Fruit fly (Drosophila melanogaster) whole organism, embryonic: ENCODE measurements around the gene CG9328.
A peak's percentile ranks its signal among the peaks of the same experiment; 100 is the strongest.

Experiments used
- Adf1 ChIP-seq: fragments of 200-800 bp; sonication (Bioruptor generic); IDR thresholded peaks from 2 replicates; pipeline ENCODE4 v1.3.6; 2022; ENCODE audit warnings: missing biosample characterization, missing genetic modification characterization
- B-H2 ChIP-seq: fragments of 200-800 bp; sonication (Bioruptor generic); optimal IDR thresholded peaks from 2 replicates; lab custom pipeline; 2018; ENCODE audit warnings: missing biosample characterization, mild to moderate bottlenecking, missing genetic modification characterization
- CG11504 ChIP-seq: fragments of 200-800 bp; sonication (Bioruptor generic); optimal IDR thresholded peaks from 3 replicates; lab custom pipeline; 2019; ENCODE audit warnings: missing biosample characterization, mild to moderate bottlenecking, missing genetic modification characterization, moderate library complexity
- CG12236 ChIP-seq: fragments of 200-800 bp; sonication (Bioruptor generic); optimal IDR thresholded peaks from 2 replicates; lab custom pipeline; 2016; ENCODE audit warnings: missing biosample characterization, missing genetic modification characterization
- CG14710 ChIP-seq: fragments of 200-800 bp; sonication (Bioruptor generic); optimal IDR thresholded peaks from 3 replicates; lab custom pipeline; 2019; ENCODE audit warnings: missing biosample characterization, mild to moderate bottlenecking, missing genetic modification characterization, moderate library complexity
- CG17359 ChIP-seq: fragments of 200-800 bp; sonication (Bioruptor generic); optimal IDR thresholded peaks from 3 replicates; lab custom pipeline; 2018; ENCODE audit warnings: missing biosample characterization, mild to moderate bottlenecking, missing genetic modification characterization, moderate library complexity
- CG17568 ChIP-seq: fragments of 200-800 bp; sonication (Bioruptor generic); optimal IDR thresholded peaks from 2 replicates; lab custom pipeline; 2018; ENCODE audit warnings: missing biosample characterization, mild to moderate bottlenecking, missing genetic modification characterization, moderate library complexity
- CG17612 ChIP-seq: fragments of 200-800 bp; sonication (Bioruptor generic); IDR thresholded peaks from 2 replicates; pipeline ENCODE4 v1.3.6; 2022; ENCODE audit warnings: missing biosample characterization, missing genetic modification characterization
- CG2712 ChIP-seq: fragments of 200-800 bp; optimal IDR thresholded peaks from 3 replicates; lab custom pipeline; 2019; ENCODE audit warnings: missing biosample characterization, mild to moderate bottlenecking, missing genetic modification characterization, moderate library complexity
- CG30431 ChIP-seq: fragments of 200-800 bp; sonication (Bioruptor generic); optimal IDR thresholded peaks from 2 replicates; lab custom pipeline; 2017; ENCODE audit warnings: missing biosample characterization, missing genetic modification characterization
- CG32532 ChIP-seq: fragments of 200-800 bp; sonication (Bioruptor generic); IDR thresholded peaks from 2 replicates; pipeline ENCODE4 v1.3.6; 2022; ENCODE audit warnings: missing biosample characterization, missing genetic modification characterization
- CG34422 ChIP-seq: fragments of 200-800 bp; sonication (Bioruptor generic); IDR thresholded peaks from 3 replicates; pipeline ENCODE4 v1.3.6; 2022; ENCODE audit warnings: missing biosample characterization, missing genetic modification characterization
- CG4424 ChIP-seq: fragments of 200-800 bp; sonication (Bioruptor generic); optimal IDR thresholded peaks from 3 replicates; lab custom pipeline; 2016; ENCODE audit warnings: missing biosample characterization, missing genetic modification characterization
- CG8089 ChIP-seq: fragments of 200-800 bp; sonication (Bioruptor generic); optimal IDR thresholded peaks from 3 replicates; lab custom pipeline; 2016; ENCODE audit warnings: missing biosample characterization, missing genetic modification characterization
- CG8290 ChIP-seq, 3 experiments: fragments of 200-800 bp; sonication (Bioruptor generic); optimal IDR thresholded peaks; 2 replicates each; lab custom pipeline; 2016 to 2019; ENCODE audit warnings: missing biosample characterization in 3 of 3, missing genetic modification characterization in 3 of 3, mild to moderate bottlenecking in 2 of 3, moderate library complexity in 1 of 3
- CG9609 ChIP-seq: fragments of 200-800 bp; sonication (Bioruptor generic); optimal IDR thresholded peaks from 3 replicates; lab custom pipeline; 2016; ENCODE audit warnings: missing biosample characterization, missing genetic modification characterization
- Chrac-16 ChIP-seq: fragments of 200-800 bp; sonication (Bioruptor generic); optimal IDR thresholded peaks from 3 replicates; lab custom pipeline; 2016; ENCODE audit warnings: missing biosample characterization, missing genetic modification characterization
- Dip2 ChIP-seq: fragments of 200-800 bp; sonication (Bioruptor generic); IDR thresholded peaks from 2 replicates; pipeline ENCODE4 v1.3.6; 2022; ENCODE audit warnings: missing biosample characterization, missing genetic modification characterization
- Ets97D ChIP-seq: fragments of 200-800 bp; sonication (Bioruptor generic); optimal IDR thresholded peaks from 3 replicates; lab custom pipeline; 2016; ENCODE audit warnings: missing biosample characterization, missing genetic modification characterization
- HLHmδ ChIP-seq: fragments of 200-800 bp; sonication (Bioruptor generic); optimal IDR thresholded peaks from 2 replicates; lab custom pipeline; 2018; ENCODE audit warnings: missing biosample characterization, mild to moderate bottlenecking, missing genetic modification characterization, moderate library complexity
- Nf-YC ChIP-seq: fragments of 200-800 bp; optimal IDR thresholded peaks from 3 replicates; lab custom pipeline; 2019; ENCODE audit warnings: missing biosample characterization, mild to moderate bottlenecking, missing genetic modification characterization, moderate library complexity
- Rfx ChIP-seq: fragments of 200-800 bp; sonication (Bioruptor generic); IDR thresholded peaks from 2 replicates; pipeline ENCODE4 v1.3.6; 2022; ENCODE audit warnings: missing biosample characterization, missing genetic modification characterization
- Ssrp ChIP-seq: fragments of 200-800 bp; sonication (Bioruptor generic); optimal IDR thresholded peaks from 2 replicates; lab custom pipeline; 2018; ENCODE audit warnings: missing biosample characterization, mild to moderate bottlenecking, missing genetic modification characterization, moderate library complexity
- Trl ChIP-seq, 3 experiments: fragments of >200 bp in 2 of 3; fragments of 200-800 bp in 1 of 3; sonication (Bioruptor generic) in 1 of 3; optimal IDR thresholded peaks; 2 replicates in 1 of 3; 3 replicates in 2 of 3; lab custom pipeline; 2016 to 2017; ENCODE audit warnings: missing biosample characterization in 1 of 3, missing genetic modification characterization in 1 of 3
- Usf ChIP-seq: fragments of 200-800 bp; sonication (Bioruptor generic); optimal IDR thresholded peaks from 2 replicates; lab custom pipeline; 2017; ENCODE audit warnings: missing genotype, missing biosample characterization, missing genetic modification characterization
- ab ChIP-seq: fragments of 200-800 bp; sonication (Bioruptor generic); optimal IDR thresholded peaks from 2 replicates; lab custom pipeline; 2016; ENCODE audit warnings: missing biosample characterization, missing genetic modification characterization
- bab2 ChIP-seq: fragments of 200-800 bp; sonication (Bioruptor generic); optimal IDR thresholded peaks from 2 replicates; lab custom pipeline; 2016; ENCODE audit warnings: missing biosample characterization, missing genetic modification characterization
- cg ChIP-seq: fragments of 200-800 bp; sonication (Bioruptor generic); optimal IDR thresholded peaks from 3 replicates; lab custom pipeline; 2019; ENCODE audit warnings: missing biosample characterization, mild to moderate bottlenecking, missing genetic modification characterization, moderate library complexity
- cwo ChIP-seq: fragments of 200-800 bp; sonication (Bioruptor generic); optimal IDR thresholded peaks from 3 replicates; lab custom pipeline; 2017; ENCODE audit warnings: missing biosample characterization, missing genetic modification characterization, mild to moderate bottlenecking, moderate library complexity, missing genetic modification reagents
- dati ChIP-seq: fragments of 200-800 bp; sonication (Bioruptor generic); IDR thresholded peaks from 2 replicates; pipeline ENCODE4 v1.3.6; 2022; ENCODE audit warnings: missing biosample characterization, missing genetic modification characterization
- dysf ChIP-seq: fragments of 200-800 bp; sonication (Bioruptor generic); IDR thresholded peaks from 3 replicates; pipeline ENCODE4 v1.3.6; 2022; ENCODE audit warnings: missing biosample characterization, missing genetic modification characterization
- ems ChIP-seq: fragments of 200-800 bp; sonication (Bioruptor generic); optimal IDR thresholded peaks from 3 replicates; lab custom pipeline; 2016; ENCODE audit warnings: missing biosample characterization, missing genetic modification characterization
- gce ChIP-seq: fragments of 200-800 bp; sonication (Bioruptor generic); IDR thresholded peaks from 3 replicates; pipeline ENCODE4 v1.3.6; 2022; ENCODE audit warnings: missing biosample characterization, missing genetic modification characterization
- ind ChIP-seq: fragments of 200-800 bp; sonication (Bioruptor generic); optimal IDR thresholded peaks from 3 replicates; lab custom pipeline; 2016; ENCODE audit warnings: missing biosample characterization, missing genetic modification characterization
- kah ChIP-seq: fragments of 200-800 bp; sonication (Bioruptor generic); optimal IDR thresholded peaks from 2 replicates; lab custom pipeline; 2018; ENCODE audit warnings: missing biosample characterization, mild to moderate bottlenecking, missing genetic modification characterization
- nau ChIP-seq: fragments of 200-800 bp; sonication (Bioruptor generic); optimal IDR thresholded peaks from 3 replicates; lab custom pipeline; 2017; ENCODE audit warnings: missing biosample characterization, mild to moderate bottlenecking, missing genetic modification characterization, missing genetic modification reagents
- otp ChIP-seq: fragments of 200-800 bp; sonication (Bioruptor generic); IDR thresholded peaks from 3 replicates; pipeline ENCODE4, ENCODE4 v1.3.6; 2022; ENCODE audit warnings: missing biosample characterization, missing genetic modification characterization
- peb ChIP-seq: fragments of 200-800 bp; sonication (Bioruptor generic); IDR thresholded peaks from 2 replicates; pipeline ENCODE4 v1.3.6; 2022; ENCODE audit warnings: missing biosample characterization, missing genetic modification characterization
- pho ChIP-seq: fragments of 200-800 bp; sonication (Bioruptor generic); optimal IDR thresholded peaks from 2 replicates; lab custom pipeline; 2016; ENCODE audit warnings: missing biosample characterization, missing genetic modification characterization
- prd ChIP-seq, 3 experiments: fragments of >200 bp in 2 of 3; fragments of 200-800 bp in 1 of 3; sonication (Bioruptor generic) in 1 of 3; optimal IDR thresholded peaks in 2 of 3; IDR thresholded peaks in 1 of 3; 2 replicates in 2 of 3; 3 replicates in 1 of 3; pipeline versions ENCODE4 v1.3.6 to Lab custom; 2017 to 2022; ENCODE audit warnings: missing biosample characterization in 1 of 3, missing genetic modification characterization in 1 of 3
- pros ChIP-seq: fragments of 200-800 bp; sonication (Bioruptor generic); optimal IDR thresholded peaks from 3 replicates; lab custom pipeline; 2019; ENCODE audit warnings: missing biosample characterization, mild to moderate bottlenecking, missing genetic modification characterization, moderate library complexity
- pum ChIP-seq: fragments of 200-800 bp; sonication (Bioruptor generic); optimal IDR thresholded peaks from 2 replicates; lab custom pipeline; 2016; ENCODE audit warnings: missing biosample characterization, missing genetic modification characterization
- seq ChIP-seq: fragments of 200-800 bp; sonication (Bioruptor generic); IDR thresholded peaks from 2 replicates; pipeline ENCODE4 v1.3.6; 2022; ENCODE audit warnings: missing biosample characterization, missing genetic modification characterization
- so ChIP-seq: fragments of 200-800 bp; sonication (Bioruptor generic); IDR thresholded peaks from 3 replicates; pipeline ENCODE4 v1.3.6; 2022; ENCODE audit warnings: missing biosample characterization, missing genetic modification characterization
- sr ChIP-seq: fragments of 200-800 bp; sonication (Bioruptor generic); IDR thresholded peaks from 3 replicates; pipeline ENCODE4 v1.3.6; 2022; ENCODE audit warnings: missing biosample characterization, missing genetic modification characterization
- stwl ChIP-seq: fragments of 200-800 bp; sonication (Bioruptor generic); optimal IDR thresholded peaks from 3 replicates; lab custom pipeline; 2018; ENCODE audit warnings: missing biosample characterization, mild to moderate bottlenecking, missing genetic modification characterization, moderate library complexity
- toy ChIP-seq: fragments of 200-800 bp; sonication (Bioruptor generic); IDR thresholded peaks from 2 replicates; pipeline ENCODE4 v1.3.6; 2022; ENCODE audit warnings: missing biosample characterization, missing genetic modification characterization
- trh ChIP-seq: fragments of 200-800 bp; sonication (Bioruptor generic); optimal IDR thresholded peaks from 2 replicates; lab custom pipeline; 2016; ENCODE audit warnings: missing biosample characterization, missing genetic modification characterization

The CG9328 gene

dm6 chr2L:20821249-20822024 lies 23.9 kb downstream of the CG9328 start (continued):
- TF ChIP-seq pum (no peak), CG8290 (GFP tag; optimal IDR thresholded peaks at IDR 0.05; lab: Kevin White, UChicago) (no peak), CG8290 (tag; optimal IDR thresholded peaks at IDR 0.05; lab: Kevin White, UChicago) (peak in 1 of 2 experiments; percentile 19), kah (GFP tag; lab: Kevin White, UChicago) (peak; percentile 55), ems (GFP tag; lab: Kevin White, UChicago) (no peak), stwl (tag; lab: Kevin White, UChicago) (no peak), trh (no peak), ind (GFP tag; lab: Kevin White, UChicago) (peak; percentile 5), Ets97D (GFP tag; lab: Kevin White, UChicago) (no peak), cg (GFP tag; lab: Kevin White, UChicago) (peak; percentile 84), sr (GFP tag; lab: Robert Waterston, UW) (peak; percentile 85; the same call in 2 of the 3 replicates), CG17568 (GFP tag; lab: Kevin White, UChicago) (no peak), CG11504 (tag; lab: Kevin White, UChicago) (peak; percentile 92), peb (GFP tag; lab: Robert Waterston, UW) (no peak), Chrac-16 (GFP tag; lab: Kevin White, UChicago) (no peak), dati (GFP tag; lab: Robert Waterston, UW) (no peak), pho (GFP tag; lab: Kevin White, UChicago) (no peak), CG9609 (GFP tag; lab: Kevin White, UChicago) (no peak), Trl (optimal IDR thresholded peaks at IDR 0.05; lab: Kevin White, UChicago) (peak; percentile 84 to 90), Trl (GFP tag; optimal IDR thresholded peaks at IDR 0.05; lab: Kevin White, UChicago) (no peak), Adf1 (GFP tag; lab: Robert Waterston, UW) (peak; percentile 46; the same call in 1 of the 2 replicates), cwo (GFP tag; lab: Kevin White, UChicago) (peak; percentile 5), Usf (no peak), CG4424 (GFP tag; lab: Kevin White, UChicago) (peak; percentile 24), bab2 (GFP tag; lab: Kevin White, UChicago) (no peak), CG32532 (peak; percentile 56), seq (GFP tag; lab: Robert Waterston, UW) (no peak), pros (GFP tag; lab: Kevin White, UChicago) (peak; percentile 94), ab (no peak), CG2712 (peak; percentile 13), CG34422 (GFP tag; lab: Robert Waterston, UW) (peak; percentile 40; the same call in 1 of the 3 replicates), so (GFP tag; lab: Robert Waterston, UW) (peak; percentile 69; the same call in 1 of the 3 replicates), dysf (GFP tag; lab: Robert Waterston, UW) (0 out of 3 replicates have a peak, but pooled peaks have one; percentile 27), gce (peak; percentile 22; the same call in 1 of the 3 replicates), otp (GFP tag; lab: Robert Waterston, UW) (peak; percentile 47; the same call in 1 of the 3 replicates), Rfx (GFP tag; lab: Robert Waterston, UW) (0 out of 2 replicates have a peak, but pooled peaks have one; percentile 36), toy (GFP tag; lab: Robert Waterston, UW) (no peak), nau (peak; percentile 21), HLHmδ (GFP tag; lab: Kevin White, UChicago) (peak; percentile 23), CG17359 (peak; percentile 44), CG30431 (no peak), Ssrp (no peak), Nf-YC (tag; lab: Kevin White, UChicago) (peak; percentile 33), Dip2 (no peak), B-H2 (GFP tag; lab: Kevin White, UChicago) (peak; percentile 57), CG14710 (tag; lab: Kevin White, UChicago) (peak; percentile 11), prd (optimal IDR thresholded peaks at IDR 0.05; lab: Kevin White, UChicago) (no peak), prd (GFP tag; IDR thresholded peaks at IDR 0.05; lab: Robert Waterston, UW) (peak; percentile 21; the same call in 1 of the 3 replicates), CG17612 (GFP tag; lab: Robert Waterston, UW) (no peak), CG12236 (no peak), CG8089 (GFP tag; lab: Kevin White, UChicago) (no peak)
